Fruit fly (Drosophila melanogaster) whole organism, embryonic: ENCODE measurements around the gene Ugt316A1.

Source experiments
- Aef1 ChIP-seq: fragments of 200-800 bp; sonication (Bioruptor generic); IDR thresholded peaks from 3 replicates; pipeline ENCODE4 v1.3.6; 2022; ENCODE audit warnings: missing biosample characterization, missing genetic modification characterization
- Atf-2 ChIP-seq: fragments of 200-800 bp; sonication (Bioruptor generic); optimal IDR thresholded peaks from 2 replicates; lab custom pipeline; 2016; ENCODE audit warnings: missing biosample characterization, missing genetic modification characterization
- B-H1 ChIP-seq: fragments of 200-800 bp; sonication (Bioruptor generic); IDR thresholded peaks from 3 replicates; pipeline ENCODE4 v1.3.6; 2022; ENCODE audit warnings: missing biosample characterization, missing genetic modification characterization
- CG10654 ChIP-seq: fragments of 200-800 bp; sonication (Bioruptor generic); optimal IDR thresholded peaks from 2 replicates; lab custom pipeline; 2016; ENCODE audit warnings: missing biosample characterization, missing genetic modification characterization
- CG12219 ChIP-seq: fragments of 200-800 bp; sonication (Bioruptor generic); optimal IDR thresholded peaks from 3 replicates; lab custom pipeline; 2018; ENCODE audit warnings: missing biosample characterization, mild to moderate bottlenecking, missing genetic modification characterization
- CG12769 ChIP-seq: fragments of 200-800 bp; sonication (Bioruptor generic); optimal IDR thresholded peaks from 2 replicates; lab custom pipeline; 2019; ENCODE audit warnings: missing biosample characterization, mild to moderate bottlenecking, missing genetic modification characterization, moderate library complexity
- CG13296 ChIP-seq: fragments of 200-800 bp; sonication (Bioruptor generic); optimal IDR thresholded peaks from 3 replicates; lab custom pipeline; 2018; ENCODE audit warnings: missing biosample characterization, mild to moderate bottlenecking, missing genetic modification characterization
- CG14965 ChIP-seq: fragments of 200-800 bp; sonication (Bioruptor generic); optimal IDR thresholded peaks from 2 replicates; lab custom pipeline; 2016; ENCODE audit warnings: missing biosample characterization, missing genetic modification characterization, borderline replicate concordance
- CG15011 ChIP-seq: fragments of 200-800 bp; sonication (Bioruptor generic); optimal IDR thresholded peaks from 3 replicates; lab custom pipeline; 2018; ENCODE audit warnings: missing biosample characterization, mild to moderate bottlenecking, missing genetic modification characterization
- CG15514 ChIP-seq: fragments of 200-800 bp; sonication (Bioruptor generic); optimal IDR thresholded peaks from 3 replicates; lab custom pipeline; 2017; ENCODE audit warnings: missing biosample characterization, missing genetic modification characterization, mild to moderate bottlenecking, moderate library complexity, missing genetic modification reagents
- CG17361 ChIP-seq: fragments of 200-800 bp; sonication (Bioruptor generic); IDR thresholded peaks from 3 replicates; pipeline ENCODE4 v1.3.6; 2022; ENCODE audit warnings: missing biosample characterization, missing genetic modification characterization
- CG17612 ChIP-seq: fragments of 200-800 bp; sonication (Bioruptor generic); IDR thresholded peaks from 2 replicates; pipeline ENCODE4 v1.3.6; 2022; ENCODE audit warnings: missing biosample characterization, missing genetic modification characterization
- CG2875 ChIP-seq: fragments of 200-800 bp; sonication (Bioruptor generic); optimal IDR thresholded peaks from 2 replicates; lab custom pipeline; 2017; ENCODE audit warnings: missing biosample characterization, mild to moderate bottlenecking, missing genetic modification characterization, missing genetic modification reagents
- CG30020 ChIP-seq: fragments of 200-800 bp; optimal IDR thresholded peaks from 2 replicates; lab custom pipeline; 2019; ENCODE audit warnings: missing biosample characterization, mild to moderate bottlenecking, missing genetic modification characterization, moderate library complexity
- CG30431 ChIP-seq: fragments of 200-800 bp; sonication (Bioruptor generic); optimal IDR thresholded peaks from 2 replicates; lab custom pipeline; 2017; ENCODE audit warnings: missing biosample characterization, missing genetic modification characterization
- CG34376 ChIP-seq: fragments of 200-800 bp; sonication (Bioruptor generic); optimal IDR thresholded peaks from 2 replicates; lab custom pipeline; 2018; ENCODE audit warnings: missing biosample characterization, mild to moderate bottlenecking, missing genetic modification characterization
- CG3847 ChIP-seq: fragments of 200-800 bp; sonication (Bioruptor generic); IDR thresholded peaks from 2 replicates; pipeline ENCODE4 v1.3.6; 2022; ENCODE audit warnings: missing biosample characterization, missing genetic modification characterization
- CG4617 ChIP-seq: fragments of 200-800 bp; sonication (Bioruptor generic); optimal IDR thresholded peaks from 3 replicates; lab custom pipeline; 2016; ENCODE audit warnings: missing biosample characterization, missing genetic modification characterization, borderline replicate concordance
- CG5180 ChIP-seq: fragments of 200-800 bp; sonication (Bioruptor generic); optimal IDR thresholded peaks from 3 replicates; lab custom pipeline; 2017; ENCODE audit warnings: missing biosample characterization, missing genetic modification characterization, mild to moderate bottlenecking, moderate library complexity, missing genetic modification reagents
- CG7928 ChIP-seq: fragments of 200-800 bp; sonication (Bioruptor generic); optimal IDR thresholded peaks from 2 replicates; lab custom pipeline; 2017; ENCODE audit warnings: missing biosample characterization, mild to moderate bottlenecking, missing genetic modification characterization
- CkIIα-i1 ChIP-seq: fragments of 200-800 bp; sonication (Bioruptor generic); IDR thresholded peaks from 2 replicates; pipeline ENCODE4 v1.3.6; 2022; ENCODE audit warnings: missing biosample characterization, missing genetic modification characterization
- Doc2 ChIP-seq: fragments of 200-800 bp; sonication (Bioruptor generic); IDR thresholded peaks from 2 replicates; pipeline ENCODE4 v1.3.6; 2022; ENCODE audit warnings: missing biosample characterization, missing genetic modification characterization
- Doc3 ChIP-seq: fragments of 200-800 bp; sonication (Bioruptor generic); IDR thresholded peaks from 3 replicates; pipeline ENCODE4 v1.3.6; 2022; ENCODE audit warnings: missing biosample characterization, missing genetic modification characterization; ENCODE audit not compliant: partially characterized antibody
- GATAe ChIP-seq: fragments of 200-800 bp; sonication (Bioruptor generic); conservative IDR thresholded peaks from 2 replicates; pipeline ENCODE4 v1.3.6; 2022; ENCODE audit warnings: missing biosample characterization, missing genetic modification characterization
- H2.0 ChIP-seq: fragments of 200-800 bp; sonication (Bioruptor generic); IDR thresholded peaks from 2 replicates; pipeline ENCODE4 v1.3.6; 2022; ENCODE audit warnings: missing biosample characterization, missing genetic modification characterization
- HLH4C ChIP-seq: fragments of 200-800 bp; sonication (Bioruptor generic); IDR thresholded peaks from 3 replicates; pipeline ENCODE4 v1.3.6; 2022; ENCODE audit warnings: missing biosample characterization, missing genetic modification characterization; ENCODE audit not compliant: partially characterized antibody
- Hey ChIP-seq: fragments of 200-800 bp; sonication (Bioruptor generic); optimal IDR thresholded peaks from 3 replicates; lab custom pipeline; 2018; ENCODE audit warnings: missing biosample characterization, mild to moderate bottlenecking, missing genetic modification characterization
- Jarid2 ChIP-seq: fragments of 200-800 bp; sonication (Bioruptor generic); optimal IDR thresholded peaks from 3 replicates; lab custom pipeline; 2017; ENCODE audit warnings: mild to moderate bottlenecking, missing biosample characterization, missing genetic modification reagents, missing genetic modification characterization
- Lpt ChIP-seq: fragments of >200 bp; optimal IDR thresholded peaks from 2 replicates; lab custom pipeline; 2018; ENCODE audit warnings: missing biosample characterization, missing genetic modification characterization
- Nf-YC ChIP-seq: fragments of 200-800 bp; optimal IDR thresholded peaks from 3 replicates; lab custom pipeline; 2019; ENCODE audit warnings: missing biosample characterization, mild to moderate bottlenecking, missing genetic modification characterization, moderate library complexity
- Optix ChIP-seq: fragments of 200-800 bp; sonication (Bioruptor generic); IDR thresholded peaks from 3 replicates; pipeline ENCODE4 v1.3.6; 2022; ENCODE audit warnings: missing biosample characterization, missing genetic modification characterization
- Ravus ChIP-seq: fragments of 200-800 bp; sonication (Bioruptor generic); IDR thresholded peaks from 2 replicates; pipeline ENCODE4 v1.3.6; 2022; ENCODE audit warnings: missing biosample characterization, missing genetic modification characterization
- cas ChIP-seq: fragments of 200-800 bp; sonication (Bioruptor generic); IDR thresholded peaks from 2 replicates; pipeline ENCODE4 v1.3.6; 2022; ENCODE audit warnings: missing biosample characterization, missing genetic modification characterization
- dati ChIP-seq: fragments of 200-800 bp; sonication (Bioruptor generic); IDR thresholded peaks from 2 replicates; pipeline ENCODE4 v1.3.6; 2022; ENCODE audit warnings: missing biosample characterization, missing genetic modification characterization
- disco-r ChIP-seq: fragments of 200-800 bp; sonication (Bioruptor generic); optimal IDR thresholded peaks from 2 replicates; lab custom pipeline; 2016; ENCODE audit warnings: missing biosample characterization, missing genetic modification characterization
- ems ChIP-seq: fragments of 200-800 bp; sonication (Bioruptor generic); optimal IDR thresholded peaks from 3 replicates; lab custom pipeline; 2016; ENCODE audit warnings: missing biosample characterization, missing genetic modification characterization
- gcm2 ChIP-seq: fragments of 200-800 bp; sonication (Bioruptor generic); optimal IDR thresholded peaks from 2 replicates; lab custom pipeline; 2016; ENCODE audit warnings: missing biosample characterization, missing genetic modification characterization
- hbn ChIP-seq: fragments of 200-800 bp; sonication (Bioruptor generic); IDR thresholded peaks from 2 replicates; pipeline ENCODE4 v1.3.6; 2022; ENCODE audit warnings: missing biosample characterization, missing genetic modification characterization; ENCODE audit not compliant: partially characterized antibody
- mld ChIP-seq: fragments of 200-800 bp; sonication (Bioruptor generic); IDR thresholded peaks from 3 replicates; pipeline ENCODE4 v1.3.6; 2022; ENCODE audit warnings: missing biosample characterization, missing genetic modification characterization; ENCODE audit not compliant: partially characterized antibody
- nerfin-1 ChIP-seq: fragments of 200-800 bp; sonication (Bioruptor generic); optimal IDR thresholded peaks from 3 replicates; lab custom pipeline; 2019; ENCODE audit warnings: missing biosample characterization, mild to moderate bottlenecking, missing genetic modification characterization, moderate library complexity
- nerfin-2 ChIP-seq: fragments of 200-800 bp; sonication (Bioruptor generic); IDR thresholded peaks from 2 replicates; pipeline ENCODE4 v1.3.6; 2022; ENCODE audit warnings: missing biosample characterization, missing genetic modification characterization; ENCODE audit not compliant: partially characterized antibody
- pros ChIP-seq: fragments of 200-800 bp; sonication (Bioruptor generic); optimal IDR thresholded peaks from 3 replicates; lab custom pipeline; 2019; ENCODE audit warnings: missing biosample characterization, mild to moderate bottlenecking, missing genetic modification characterization, moderate library complexity
- scrt ChIP-seq: fragments of 200-800 bp; sonication (Bioruptor generic); optimal IDR thresholded peaks from 2 replicates; lab custom pipeline; 2018; ENCODE audit warnings: missing biosample characterization, mild to moderate bottlenecking, missing genetic modification characterization, moderate library complexity
- sim ChIP-seq: fragments of 200-800 bp; sonication (Bioruptor generic); IDR thresholded peaks from 2 replicates; pipeline ENCODE4 v1.3.6; 2022; ENCODE audit warnings: missing biosample characterization, missing genetic modification characterization
- sisA ChIP-seq: fragments of 200-800 bp; sonication (Bioruptor generic); IDR thresholded peaks from 2 replicates; pipeline ENCODE4 v1.3.6; 2022; ENCODE audit warnings: missing biosample characterization, missing genetic modification characterization
- sr ChIP-seq: fragments of 200-800 bp; sonication (Bioruptor generic); IDR thresholded peaks from 3 replicates; pipeline ENCODE4 v1.3.6; 2022; ENCODE audit warnings: missing biosample characterization, missing genetic modification characterization
- tgo ChIP-seq: fragments of 200-800 bp; sonication (Bioruptor generic); IDR thresholded peaks from 3 replicates; pipeline ENCODE4 v1.3.6; 2022; ENCODE audit warnings: missing biosample characterization, missing genetic modification characterization
- tx ChIP-seq: fragments of 200-800 bp; sonication (Bioruptor generic); optimal IDR thresholded peaks from 2 replicates; lab custom pipeline; 2016; ENCODE audit warnings: missing biosample characterization, missing genetic modification characterization
- zf30C ChIP-seq: fragments of 200-800 bp; sonication (Bioruptor generic); optimal IDR thresholded peaks from 3 replicates; lab custom pipeline; 2018; ENCODE audit warnings: missing biosample characterization, mild to moderate bottlenecking, missing genetic modification characterization

Ugt316A1 gene

dm6 chr3L:19092125-19093058 lies 29.8 kb upstream of the Ugt316A1 start, which contains the start of gene MESR6 (continued):
- TF ChIP-seq CG15011 (GFP tag; lab: Kevin White, UChicago) (no peak), tx (GFP tag; lab: Kevin White, UChicago) (no peak), Doc3 (GFP tag; lab: Robert Waterston, UW) (peak; percentile 78), Lpt (GFP tag; lab: Kevin White, UChicago) (no peak), gcm2 (no peak), CG4617 (GFP tag; lab: Kevin White, UChicago) (peak; percentile 42), CG10654 (GFP tag; lab: Kevin White, UChicago) (no peak), pros (GFP tag; lab: Kevin White, UChicago) (no peak), CG13296 (GFP tag; lab: Kevin White, UChicago) (peak; percentile 7), nerfin-2 (GFP tag; lab: Robert Waterston, UW) (no peak), Atf-2 (no peak), CG5180 (GFP tag; lab: Kevin White, UChicago) (no peak), CG17612 (GFP tag; lab: Robert Waterston, UW) (no peak), B-H1 (no peak), zf30C (GFP tag; lab: Kevin White, UChicago) (no peak), dati (no peak), sr (GFP tag; lab: Robert Waterston, UW) (no peak), Jarid2 (GFP tag; lab: Kevin White, UChicago) (no peak), mld (GFP tag; lab: Robert Waterston, UW) (peak; percentile 51; the same call in 1 of the 3 replicates), CkIIα-i1 (GFP tag; lab: Robert Waterston, UW) (no peak), tgo (GFP tag; lab: Robert Waterston, UW) (peak; percentile 11; the same call in 2 of the 3 replicates), Optix (GFP tag; lab: Robert Waterston, UW) (no peak), GATAe (GFP tag; lab: Robert Waterston, UW) (no peak), sisA (GFP tag; lab: Robert Waterston, UW) (no peak), CG3847 (GFP tag; lab: Robert Waterston, UW) (no peak; the same call in 1 of the 2 replicates), CG30431 (GFP tag; lab: Kevin White, UChicago) (no peak), CG14965 (GFP tag; lab: Kevin White, UChicago) (no peak), CG12769 (tag; lab: Kevin White, UChicago) (peak; percentile 8), Nf-YC (tag; lab: Kevin White, UChicago) (no peak), sim (no peak), scrt (GFP tag; lab: Kevin White, UChicago) (no peak), CG30020 (tag; lab: Kevin White, UChicago) (peak; percentile 41), Doc2 (GFP tag; lab: Robert Waterston, UW) (no peak), H2.0 (no peak), CG7928 (peak; percentile 83), hbn (GFP tag; lab: Robert Waterston, UW) (peak; percentile 83), CG34376 (GFP tag; lab: Kevin White, UChicago) (no peak), disco-r (no peak), ems (GFP tag; lab: Kevin White, UChicago) (no peak), CG17361 (GFP tag; lab: Robert Waterston, UW) (peak; percentile 60; the same call in 2 of the 3 replicates), cas (no peak), Hey (tag; lab: Kevin White, UChicago) (no peak), Ravus (GFP tag; lab: Robert Waterston, UW) (no peak; the same call in 1 of the 2 replicates), HLH4C (GFP tag; lab: Robert Waterston, UW) (peak; percentile 78), CG15514 (GFP tag; lab: Kevin White, UChicago) (peak; percentile 24), CG12219 (GFP tag; lab: Kevin White, UChicago) (no peak), CG2875 (GFP tag; lab: Kevin White, UChicago) (no peak), Aef1 (no peak), nerfin-1 (no peak)
